Worm (Caenorhabditis elegans) whole organism, L2 larva: ENCODE data around the gene cdh-8.

Experiments
- C34F6.9 ChIP-seq: fragments of 150-350 bp; optimal IDR thresholded peaks from 2 replicates; lab custom pipeline; 2014; ENCODE audit warnings: missing biosample characterization, missing genetic modification characterization
- F13H6.1 ChIP-seq: sonication (generic microtip); optimal IDR thresholded peaks from 2 replicates; lab custom pipeline; 2016; ENCODE audit warnings: missing genetic modification characterization, missing compliant biosample characterization
- alr-1 ChIP-seq: fragments of 150-350 bp; optimal IDR thresholded peaks from 2 replicates; lab custom pipeline; 2014; ENCODE audit warnings: missing biosample characterization, missing genetic modification characterization
- aly-2 ChIP-seq: fragments of 150-350 bp; optimal IDR thresholded peaks from 2 replicates; lab custom pipeline; 2014; ENCODE audit warnings: missing biosample characterization, missing genetic modification characterization
- ama-1 ChIP-seq: fragments of 150-350 bp; optimal IDR thresholded peaks from 2 replicates; lab custom pipeline; 2018; ENCODE audit warnings: inconsistent platforms
- blmp-1 ChIP-seq: sonication (generic microtip); optimal IDR thresholded peaks from 2 replicates; lab custom pipeline; 2017; ENCODE audit warnings: missing genetic modification characterization, mild to moderate bottlenecking, missing compliant biosample characterization, antibody characterized with exemption, moderate library complexity; ENCODE audit not compliant: insufficient read depth
- ceh-16 ChIP-seq: fragments of 150-350 bp; optimal IDR thresholded peaks from 2 replicates; lab custom pipeline; 2014; ENCODE audit warnings: missing biosample characterization, missing genetic modification characterization
- ceh-82 ChIP-seq: fragments of 150-350 bp; optimal IDR thresholded peaks from 2 replicates; lab custom pipeline; 2014; ENCODE audit warnings: missing biosample characterization, missing genetic modification characterization
- crh-2 ChIP-seq: sonication (generic microtip); optimal IDR thresholded peaks from 2 replicates; lab custom pipeline; 2017; ENCODE audit warnings: missing biosample characterization, missing genetic modification characterization
- dmd-4 ChIP-seq: sonication (generic microtip); optimal IDR thresholded peaks from 2 replicates; lab custom pipeline; 2017; ENCODE audit warnings: missing biosample characterization, missing genetic modification characterization
- egl-27 ChIP-seq: sonication (generic microtip); optimal IDR thresholded peaks from 3 replicates; lab custom pipeline; 2017; ENCODE audit warnings: missing biosample characterization, missing genetic modification reagents, missing genetic modification characterization
- elt-1 ChIP-seq: fragments of 150-350 bp; optimal IDR thresholded peaks from 2 replicates; lab custom pipeline; 2014; ENCODE audit warnings: missing biosample characterization, missing genetic modification characterization
- elt-3 ChIP-seq: sonication (generic microtip); optimal IDR thresholded peaks from 2 replicates; lab custom pipeline; 2017; ENCODE audit warnings: missing biosample characterization, missing genetic modification characterization
- gmeb-1 ChIP-seq: fragments of 150-350 bp; optimal IDR thresholded peaks from 2 replicates; lab custom pipeline; 2014; ENCODE audit warnings: missing biosample characterization, missing genetic modification characterization
- lin-11 ChIP-seq: fragments of 150-350 bp; sonication (generic microtip); optimal IDR thresholded peaks from 2 replicates; lab custom pipeline; 2014; ENCODE audit warnings: missing biosample characterization, missing genetic modification characterization, inconsistent platforms, mixed read lengths
- lin-13 ChIP-seq: fragments of 150-350 bp; optimal IDR thresholded peaks from 2 replicates; lab custom pipeline; 2014; ENCODE audit warnings: missing biosample characterization, missing genetic modification reagents, missing genetic modification characterization
- lin-39 ChIP-seq: fragments of 150-350 bp; optimal IDR thresholded peaks from 2 replicates; lab custom pipeline; 2014; ENCODE audit warnings: missing biosample characterization, missing genetic modification reagents, missing genetic modification characterization
- lsy-2 ChIP-seq, 2 experiments: fragments of 150-350 bp in 1 of 2; sonication (generic microtip) in 1 of 2; optimal IDR thresholded peaks; 2 replicates each; lab custom pipeline; 2014 to 2017; ENCODE audit warnings: missing biosample characterization in 2 of 2, missing genetic modification characterization in 2 of 2
- mbf-1 ChIP-seq: sonication (generic microtip); optimal IDR thresholded peaks from 2 replicates; lab custom pipeline; 2017; ENCODE audit warnings: missing biosample characterization, missing genetic modification characterization
- nhr-11 ChIP-seq: fragments of 150-350 bp; optimal IDR thresholded peaks from 2 replicates; lab custom pipeline; 2014; ENCODE audit warnings: missing biosample characterization, missing genetic modification characterization
- nhr-12 ChIP-seq: fragments of 150-350 bp; optimal IDR thresholded peaks from 2 replicates; lab custom pipeline; 2014; ENCODE audit warnings: missing biosample characterization, missing genetic modification characterization
- nhr-129 ChIP-seq: fragments of 150-350 bp; optimal IDR thresholded peaks from 2 replicates; lab custom pipeline; 2014; ENCODE audit warnings: missing biosample characterization, missing genetic modification characterization
- nhr-21 ChIP-seq: fragments of 150-350 bp; optimal IDR thresholded peaks from 2 replicates; lab custom pipeline; 2014; ENCODE audit warnings: missing biosample characterization, missing genetic modification characterization
- nhr-237 ChIP-seq: fragments of 150-350 bp; optimal IDR thresholded peaks from 2 replicates; lab custom pipeline; 2014; ENCODE audit warnings: missing biosample characterization, missing genetic modification characterization
- nhr-25 ChIP-seq: fragments of 150-350 bp; sonication (generic microtip); optimal IDR thresholded peaks from 3 replicates; lab custom pipeline; 2014; ENCODE audit warnings: missing biosample characterization, missing genetic modification characterization
- nhr-6 ChIP-seq: fragments of 150-350 bp; optimal IDR thresholded peaks from 2 replicates; lab custom pipeline; 2014; ENCODE audit warnings: missing biosample characterization, missing genetic modification characterization
- sem-4 ChIP-seq: fragments of 150-350 bp; optimal IDR thresholded peaks from 2 replicates; lab custom pipeline; 2014; ENCODE audit warnings: missing biosample characterization, missing genetic modification reagents, missing genetic modification characterization
- skn-1 ChIP-seq: sonication (generic microtip); optimal IDR thresholded peaks from 2 replicates; lab custom pipeline; 2017; ENCODE audit warnings: missing biosample characterization, missing genetic modification characterization
- sma-3 ChIP-seq: sonication (generic microtip); optimal IDR thresholded peaks from 2 replicates; lab custom pipeline; 2016; ENCODE audit warnings: missing genetic modification reagents, missing genetic modification characterization, missing compliant biosample characterization
- sma-9 ChIP-seq, 2 experiments: fragments of 150-350 bp in 1 of 2; sonication (generic microtip) in 1 of 2; optimal IDR thresholded peaks; 2 replicates each; lab custom pipeline; 2014 to 2016; ENCODE audit warnings: missing genetic modification characterization in 2 of 2, mild to moderate bottlenecking in 1 of 2, missing biosample characterization in 1 of 2, missing compliant biosample characterization in 1 of 2, missing genetic modification reagents in 1 of 2, moderate library complexity in 1 of 2
- unc-39 ChIP-seq: fragments of 150-350 bp; optimal IDR thresholded peaks from 2 replicates; lab custom pipeline; 2014; ENCODE audit warnings: missing biosample characterization, missing genetic modification characterization
- unc-55 ChIP-seq: fragments of 150-350 bp; sonication (generic microtip); optimal IDR thresholded peaks from 3 replicates; lab custom pipeline; 2014; ENCODE audit warnings: missing biosample characterization, missing genetic modification reagents, missing genetic modification characterization
- ztf-1 ChIP-seq: fragments of 200-800 bp; sonication (Bioruptor generic); conservative IDR thresholded peaks from 2 replicates; pipeline ENCODE4 v1.3.6; 2022; ENCODE audit warnings: missing genetic modification characterization, missing compliant biosample characterization
- ztf-11 ChIP-seq: sonication (generic microtip); optimal IDR thresholded peaks from 2 replicates; lab custom pipeline; 2017; ENCODE audit warnings: missing biosample characterization, missing genetic modification characterization
- ztf-4 ChIP-seq: fragments of 150-350 bp; optimal IDR thresholded peaks from 2 replicates; lab custom pipeline; 2014; ENCODE audit warnings: missing biosample characterization, missing genetic modification characterization

The cdh-8 gene

DNA sequence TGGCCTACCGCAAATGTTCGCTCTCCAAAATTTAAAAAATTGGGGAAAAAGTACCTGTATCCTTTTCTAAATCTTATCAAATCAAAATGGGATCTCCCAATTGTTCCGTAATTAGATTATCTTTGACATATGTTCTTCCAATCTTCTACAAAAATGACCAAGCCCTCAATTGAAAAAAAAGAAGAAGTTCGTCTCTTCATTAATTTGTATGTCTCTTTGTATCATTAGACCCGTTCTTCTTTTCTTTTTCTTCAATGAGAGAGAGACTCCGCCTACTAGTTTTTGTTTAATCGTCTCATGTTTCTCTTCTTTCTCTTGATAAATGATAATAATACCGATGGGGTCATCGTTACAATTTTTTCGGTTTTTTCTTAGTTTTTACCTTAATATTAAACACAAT lies 36.3 kb upstream of the cdh-8 start:
- TF ChIP-seq alr-1 (tag; lab: Kevin White, UChicago), result no peak
- TF ChIP-seq sma-3 (GFP tag; lab: Kevin White, UChicago), result peak; percentile 3
- peak; percentile 68 for TF ChIP-seq sma-9 (GFP tag; optimal IDR thresholded peaks at IDR 0.05; lab: Kevin White, UChicago)
- TF ChIP-seq sma-9 (tag; optimal IDR thresholded peaks at IDR 0.05; lab: Kevin White, UChicago), result no peak

DNA sequence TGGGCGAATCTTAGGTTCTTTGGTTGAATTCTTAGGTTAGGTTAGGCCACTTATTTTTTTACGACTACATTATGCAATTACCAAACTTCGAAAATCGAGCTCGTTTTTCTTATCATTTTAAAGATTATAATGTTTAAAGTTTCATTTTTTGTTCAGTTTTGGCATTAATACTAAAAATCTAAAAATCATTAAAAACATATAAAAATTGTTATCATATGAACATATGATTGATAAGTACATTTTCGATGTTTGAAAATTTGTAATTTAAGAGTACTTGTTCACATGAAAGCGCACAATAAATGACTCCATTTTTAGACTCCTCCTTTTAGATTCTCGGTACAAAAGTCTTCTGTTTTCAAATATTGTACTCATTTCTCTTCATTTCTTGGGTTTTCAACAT lies 34.5 kb upstream of the cdh-8 start:
- TF ChIP-seq unc-55 (GFP tag; lab: Kevin White, UChicago) (no peak), aly-2 (tag; lab: Kevin White, UChicago) (no peak), nhr-11 (tag; lab: Kevin White, UChicago) (no peak), nhr-21 (tag; lab: Kevin White, UChicago) (no peak)

DNA sequence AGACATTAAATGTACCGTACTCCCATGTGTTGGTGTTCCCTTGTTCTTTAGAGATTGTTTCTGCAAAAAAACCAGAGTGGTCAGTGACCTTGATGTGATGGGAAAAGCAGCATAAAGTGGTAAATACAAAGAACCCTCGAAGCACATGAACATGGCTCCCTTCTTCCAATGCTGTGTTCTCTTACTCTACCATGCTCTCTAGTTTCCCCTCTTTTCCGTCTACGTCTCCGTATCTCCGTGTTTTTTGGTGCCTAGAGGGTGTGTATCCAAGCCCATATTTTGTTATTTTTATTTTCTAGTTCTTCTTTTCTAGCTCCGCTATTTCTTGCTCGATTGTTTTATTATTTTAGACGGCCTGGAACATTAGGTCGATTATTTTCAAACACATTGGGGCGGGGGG lies 33.0 kb upstream of the cdh-8 start:
- peak; percentile 24 for TF ChIP-seq sma-9 (GFP tag; optimal IDR thresholded peaks at IDR 0.05; lab: Kevin White, UChicago)
- TF ChIP-seq sma-9 (tag; optimal IDR thresholded peaks at IDR 0.05; lab: Kevin White, UChicago), result no peak
- TF ChIP-seq lsy-2 (tag; optimal IDR thresholded peaks at IDR 0.05; lab: Kevin White, UChicago), result peak in 1 of 2 experiments; percentile 35
- TF ChIP-seq nhr-25 (tag; lab: Kevin White, UChicago), result no peak
- TF ChIP-seq lin-13, result no peak
- TF ChIP-seq ztf-11 (tag; lab: Kevin White, UChicago), result no peak
- no peak for TF ChIP-seq sem-4 (tag; lab: Kevin White, UChicago)
- TF ChIP-seq nhr-6 (tag; lab: Kevin White, UChicago), result no peak
- TF ChIP-seq ztf-4 (tag; lab: Kevin White, UChicago), result no peak
- peak; percentile 26 for TF ChIP-seq nhr-129 (tag; lab: Kevin White, UChicago)
- no peak for TF ChIP-seq mbf-1 (tag; lab: Kevin White, UChicago)
- TF ChIP-seq skn-1 (tag; lab: Kevin White, UChicago), result no peak
- no peak for TF ChIP-seq aly-2 (tag; lab: Kevin White, UChicago)
- TF ChIP-seq dmd-4 (tag; lab: Kevin White, UChicago), result no peak
- no peak for TF ChIP-seq ama-1 (lab: Kevin White, UChicago)
- TF ChIP-seq elt-3 (tag; lab: Kevin White, UChicago), result no peak
- TF ChIP-seq ztf-1 (GFP tag; lab: Robert Waterston, UW), result no peak
- TF ChIP-seq C34F6.9 (tag; lab: Kevin White, UChicago), result peak; percentile 41
- peak; percentile 55 for TF ChIP-seq unc-55 (GFP tag; lab: Kevin White, UChicago)
- no peak for TF ChIP-seq nhr-12 (tag; lab: Kevin White, UChicago)
- no peak for TF ChIP-seq crh-2 (tag; lab: Kevin White, UChicago)

DNA sequence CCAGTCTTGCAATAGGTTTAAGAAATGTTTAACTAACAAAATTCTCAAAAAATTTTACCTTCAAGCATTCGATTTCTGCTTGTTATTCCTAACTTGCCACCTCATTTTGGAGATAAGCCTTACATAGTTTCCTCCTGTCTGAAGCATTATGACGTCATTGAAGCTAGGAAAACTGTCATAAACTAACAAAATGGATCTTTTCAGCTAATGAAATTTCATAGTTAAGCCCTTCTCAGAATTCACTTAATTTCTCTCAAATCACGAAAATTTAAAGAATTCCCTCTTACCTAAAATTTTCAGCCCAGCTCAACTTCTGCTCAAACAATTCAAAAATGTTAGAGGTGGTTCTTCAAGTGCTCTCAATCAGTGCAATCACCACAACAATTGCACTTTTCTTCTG lies 32.4 kb upstream of the cdh-8 start, which contains the start of gene swt-1:
Gene swt-1 (plus strand): TSS at position 301 of the 400 bp plus-strand sequence.
- TF ChIP-seq F13H6.1 (no peak), nhr-21 (tag; lab: Kevin White, UChicago) (no peak), egl-27 (tag; lab: Kevin White, UChicago) (no peak), gmeb-1 (tag; lab: Kevin White, UChicago) (no peak), sem-4 (tag; lab: Kevin White, UChicago) (no peak), blmp-1 (tag; lab: Kevin White, UChicago) (no peak), elt-3 (tag; lab: Kevin White, UChicago) (no peak), unc-39 (tag; lab: Kevin White, UChicago) (no peak), nhr-25 (tag; lab: Kevin White, UChicago) (no peak), lin-11 (no peak), crh-2 (tag; lab: Kevin White, UChicago) (no peak), nhr-237 (no peak), lin-39 (tag; lab: Kevin White, UChicago) (no peak)
- TF ChIP-seq, all 48 proteins: peak for 0

DNA sequence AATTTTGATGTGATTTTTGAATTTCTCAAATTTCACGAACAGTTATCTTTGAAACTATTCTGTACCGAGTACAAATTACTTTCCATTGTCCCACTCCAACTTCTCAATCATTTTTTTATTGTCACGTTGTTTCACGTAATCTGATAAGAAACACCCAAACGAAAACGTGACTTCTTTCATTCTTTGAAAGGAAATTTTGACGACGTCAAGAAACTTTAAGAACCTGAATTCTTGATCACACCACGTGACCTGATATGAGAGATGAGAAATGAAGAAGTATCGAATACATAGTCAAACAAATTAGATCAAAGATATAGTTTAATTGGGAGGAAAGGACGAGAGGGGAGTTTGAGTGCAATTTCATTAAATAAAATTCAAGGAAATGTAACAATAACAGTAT lies 30.1 kb upstream of the cdh-8 start:
- TF ChIP-seq ceh-82 (tag; lab: Kevin White, UChicago) (no peak), lin-13 (no peak), sem-4 (tag; lab: Kevin White, UChicago) (no peak), gmeb-1 (tag; lab: Kevin White, UChicago) (no peak), F13H6.1 (no peak), skn-1 (tag; lab: Kevin White, UChicago) (no peak), sma-9 (GFP tag; optimal IDR thresholded peaks at IDR 0.05; lab: Kevin White, UChicago) (peak; percentile 85), sma-9 (tag; optimal IDR thresholded peaks at IDR 0.05; lab: Kevin White, UChicago) (no peak), nhr-6 (tag; lab: Kevin White, UChicago) (peak; percentile 30), lin-39 (tag; lab: Kevin White, UChicago) (no peak), elt-3 (tag; lab: Kevin White, UChicago) (no peak), blmp-1 (tag; lab: Kevin White, UChicago) (peak; percentile 47), ama-1 (lab: Kevin White, UChicago) (no peak), ztf-4 (tag; lab: Kevin White, UChicago) (peak; percentile 10), lsy-2 (tag; optimal IDR thresholded peaks at IDR 0.05; lab: Kevin White, UChicago) (peak in 1 of 2 experiments; percentile 5), elt-1 (no peak), ceh-16 (no peak), nhr-25 (tag; lab: Kevin White, UChicago) (peak; percentile 81), crh-2 (tag; lab: Kevin White, UChicago) (peak; percentile 64)
